Worm (Caenorhabditis elegans): Measurements from ENCODE around the gene nex-3.

nex-3 gene

ce11 chrIII:4488892-4489409, 47.1 kb downstream of the nex-3 start, which contains the start of gene cpg-1 (continued):
- TF ChIP-seq hmg-20 (GFP tag; IDR thresholded peaks at IDR 0.05) (peak; percentile 60; the same call in 1 of the 2 replicates), nhr-179 (tag; optimal IDR thresholded peaks at IDR 0.05) (no peak), ztf-28 (GFP tag; IDR thresholded peaks at IDR 0.05) (peak; percentile 98), F33H1.4 (GFP tag; IDR thresholded peaks at IDR 0.05) (peak; percentile 99), Y79H2A.3 (GFP tag; conservative IDR thresholded peaks at IDR 0.05) (peak; percentile 96), cebp-1 (GFP tag; IDR thresholded peaks at IDR 0.05) (no peak), cebp-1 (tag; optimal IDR thresholded peaks at IDR 0.05) (no peak), unc-130 (GFP tag; optimal IDR thresholded peaks at IDR 0.05) (peak; percentile 97), snpc-3.4 (tag; optimal IDR thresholded peaks at IDR 0.05) (peak; percentile 97), Y56A3A.18 (GFP tag; IDR thresholded peaks at IDR 0.05) (no peak), let-526 (GFP tag; IDR thresholded peaks at IDR 0.05) (no peak), hlh-12 (tag; optimal IDR thresholded peaks at IDR 0.05) (no peak), B0261.1 (tag; optimal IDR thresholded peaks at IDR 0.05) (peak; percentile 21), egl-18 (GFP tag; IDR thresholded peaks at IDR 0.05) (no peak), F52B5.7 (tag; optimal IDR thresholded peaks at IDR 0.05) (no peak), Y95B8A.8 (GFP tag; IDR thresholded peaks at IDR 0.05) (peak; percentile 98), fkh-3 (tag; optimal IDR thresholded peaks at IDR 0.05) (no peak), pha-4 (tag; optimal IDR thresholded peaks at IDR 0.05) (no peak), mcd-1 (GFP tag; IDR thresholded peaks at IDR 0.05) (peak; percentile 85), egl-44 (GFP tag; IDR thresholded peaks at IDR 0.05) (no peak), akir-1 (GFP tag; optimal IDR thresholded peaks at IDR 0.05) (no peak), F49E8.2 (tag; optimal IDR thresholded peaks at IDR 0.05; ENCODE audit: insufficient read depth) (peak; percentile 98), ztf-3 (GFP tag; optimal IDR thresholded peaks at IDR 0.05) (no peak), aptf-3 (GFP tag; IDR thresholded peaks at IDR 0.05) (no peak), F10E7.11 (tag; optimal IDR thresholded peaks at IDR 0.05) (no peak), mes-4 (tag; optimal IDR thresholded peaks at IDR 0.05) (peak; percentile 29), atf-7 (tag; optimal IDR thresholded peaks at IDR 0.05) (no peak), tbx-9 (tag; optimal IDR thresholded peaks at IDR 0.05; ENCODE audit: borderline replicate concordance) (no peak), athp-1 (tag; optimal IDR thresholded peaks at IDR 0.05) (peak; percentile 97), hrde-1 (tag; optimal IDR thresholded peaks at IDR 0.05; ENCODE audit: borderline replicate concordance) (peak; percentile 94), dpl-1 (GFP tag; optimal IDR thresholded peaks at IDR 0.05) (peak; percentile 98), mxl-1 (tag; optimal IDR thresholded peaks at IDR 0.05) (no peak), aptf-2 (GFP tag; conservative IDR thresholded peaks at IDR 0.05) (peak; percentile 35; the same call in 1 of the 2 replicates), nhr-80 (tag; optimal IDR thresholded peaks at IDR 0.05) (no peak), lin-54 (GFP tag; optimal IDR thresholded peaks at IDR 0.05) (peak; percentile 97), bed-2 (GFP tag; IDR thresholded peaks at IDR 0.05) (peak; percentile 70; the same call in 1 of the 2 replicates), dpff-1 (tag; optimal IDR thresholded peaks at IDR 0.05) (no peak), sea-2 (GFP tag; IDR thresholded peaks at IDR 0.05) (no peak), B0336.3 (GFP tag; IDR thresholded peaks at IDR 0.05) (peak; percentile 53), sptf-2 (GFP tag; optimal IDR thresholded peaks at IDR 0.05) (no peak), Y67H2A.10 (GFP tag; conservative IDR thresholded peaks at IDR 0.05) (peak; percentile 81), tbp1 (GFP tag; optimal IDR thresholded peaks at IDR 0.05) (peak; percentile 78), somi-1 (GFP tag; optimal IDR thresholded peaks at IDR 0.05) (no peak), egrh-3 (GFP tag; IDR thresholded peaks at IDR 0.05) (no peak), lsy-27 (tag; optimal IDR thresholded peaks at IDR 0.05; ENCODE audit: borderline replicate concordance, insufficient read depth) (no peak), nhr-90 (tag; optimal IDR thresholded peaks at IDR 0.05) (no peak), ets-4 (GFP tag; optimal IDR thresholded peaks at IDR 0.05) (no peak), F39B2.1 (GFP tag; IDR thresholded peaks at IDR 0.05) (no peak), K11D2.4 (GFP tag; IDR thresholded peaks at IDR 0.05) (no peak)
